Fruit fly (Drosophila melanogaster): Measurements from ENCODE around the gene SMC3.

SMC3 gene

dm6 chrX:16574114-16574513, 19.1 kb downstream of the SMC3 start:
- TF ChIP-seq CG1620 (GFP tag; optimal IDR thresholded peaks at IDR 0.05) = no peak
- TF ChIP-seq CG7045 (GFP tag; optimal IDR thresholded peaks at IDR 0.05) = no peak
- no peak for TF ChIP-seq CG11617 (GFP tag; optimal IDR thresholded peaks at IDR 0.05)
- no peak for TF ChIP-seq toe (GFP tag; optimal IDR thresholded peaks at IDR 0.05)
- no peak for TF ChIP-seq Hr96 (GFP tag; optimal IDR thresholded peaks at IDR 0.05)
- TF ChIP-seq CG7101 (tag; optimal IDR thresholded peaks at IDR 0.05) = no peak
- no peak for TF ChIP-seq Mnt (GFP tag; optimal IDR thresholded peaks at IDR 0.05)
- TF ChIP-seq Crg-1 (GFP tag; optimal IDR thresholded peaks at IDR 0.05) = no peak

dm6 chrX:16573659-16574058, 19.6 kb downstream of the SMC3 start:
- TF ChIP-seq kay (GFP tag; ENCODE audit: borderline replicate concordance) (no peak), CG12768 (GFP tag; optimal IDR thresholded peaks at IDR 0.05) (no peak), pad (GFP tag; optimal IDR thresholded peaks at IDR 0.05) (peak; percentile 14), Crg-1 (GFP tag; optimal IDR thresholded peaks at IDR 0.05) (peak; percentile 46), CG7101 (tag; optimal IDR thresholded peaks at IDR 0.05) (peak; percentile 59), CG33017 (tag; optimal IDR thresholded peaks at IDR 0.05) (no peak), ovo (GFP tag; optimal IDR thresholded peaks at IDR 0.05) (peak; percentile 50)

dm6 chrX:16570572-16571224, 22.5 kb downstream of the SMC3 start:
- TF ChIP-seq kay (GFP tag; ENCODE audit: borderline replicate concordance) (peak; percentile 72), CG7045 (GFP tag; optimal IDR thresholded peaks at IDR 0.05) (no peak)

- TF ChIP-seq kay (GFP tag; ENCODE audit: borderline replicate concordance) = peak; percentile 39
- TF ChIP-seq ovo (GFP tag; optimal IDR thresholded peaks at IDR 0.05) = no peak
Measured at dm6 chrX:16565377-16565776, 27.9 kb downstream of the SMC3 start.

- TF ChIP-seq kay (GFP tag; ENCODE audit: borderline replicate concordance) (no peak), CG7045 (GFP tag; optimal IDR thresholded peaks at IDR 0.05) (no peak), CG11617 (GFP tag; optimal IDR thresholded peaks at IDR 0.05) (no peak), cic (GFP tag; optimal IDR thresholded peaks at IDR 0.05) (no peak), Clk (GFP tag; optimal IDR thresholded peaks at IDR 0.05) (no peak), bab1 (GFP tag; optimal IDR thresholded peaks at IDR 0.05) (no peak), CG33017 (tag; optimal IDR thresholded peaks at IDR 0.05) (no peak), ovo (GFP tag; optimal IDR thresholded peaks at IDR 0.05) (no peak), CG12768 (GFP tag; optimal IDR thresholded peaks at IDR 0.05) (no peak), Mnt (GFP tag; optimal IDR thresholded peaks at IDR 0.05) (no peak), cnc (optimal IDR thresholded peaks at IDR 0.05) (no peak), CG14711 (tag; optimal IDR thresholded peaks at IDR 0.05) (no peak), toe (GFP tag; optimal IDR thresholded peaks at IDR 0.05) (no peak), Hr96 (GFP tag; optimal IDR thresholded peaks at IDR 0.05) (no peak), CG5204 (GFP tag; optimal IDR thresholded peaks at IDR 0.05) (no peak), CG1620 (GFP tag; optimal IDR thresholded peaks at IDR 0.05) (no peak), CG7101 (tag; optimal IDR thresholded peaks at IDR 0.05) (no peak), tj (GFP tag; optimal IDR thresholded peaks at IDR 0.05) (no peak)
Measured at dm6 chrX:16562259-16562658, 31.0 kb downstream of the SMC3 start.

dm6 chrX:16559514-16560510, 33.4 kb downstream of the SMC3 start, which contains the start of gene Pp2B-14D:
Gene Pp2B-14D (minus strand): TSS chrX:16560016.
- TF ChIP-seq pad (GFP tag; optimal IDR thresholded peaks at IDR 0.05) = peak; percentile 28
- TF ChIP-seq Mnt (GFP tag; optimal IDR thresholded peaks at IDR 0.05) = no peak
- no peak for TF ChIP-seq kay (GFP tag; ENCODE audit: borderline replicate concordance)
- no peak for TF ChIP-seq Hr96 (GFP tag; optimal IDR thresholded peaks at IDR 0.05)
- TF ChIP-seq toe (GFP tag; optimal IDR thresholded peaks at IDR 0.05) = no peak
- no peak for TF ChIP-seq cnc (optimal IDR thresholded peaks at IDR 0.05)
- TF ChIP-seq CG7045 (GFP tag; optimal IDR thresholded peaks at IDR 0.05) = no peak
- TF ChIP-seq tj (GFP tag; optimal IDR thresholded peaks at IDR 0.05) = peak; percentile 82
- peak; percentile 52 for TF ChIP-seq bab1 (GFP tag; optimal IDR thresholded peaks at IDR 0.05)
- TF ChIP-seq ovo (GFP tag; optimal IDR thresholded peaks at IDR 0.05) = no peak
- peak; percentile 42 for TF ChIP-seq Crg-1 (GFP tag; optimal IDR thresholded peaks at IDR 0.05)
- TF ChIP-seq Clk (GFP tag; optimal IDR thresholded peaks at IDR 0.05) = no peak
- TF ChIP-seq cic (GFP tag; optimal IDR thresholded peaks at IDR 0.05) = peak; percentile 47
- no peak for TF ChIP-seq CG33017 (tag; optimal IDR thresholded peaks at IDR 0.05)
- peak; percentile 12 for TF ChIP-seq CG1620 (GFP tag; optimal IDR thresholded peaks at IDR 0.05)
- peak; percentile 3 for TF ChIP-seq CG12768 (GFP tag; optimal IDR thresholded peaks at IDR 0.05)
- TF ChIP-seq CG14711 (tag; optimal IDR thresholded peaks at IDR 0.05) = peak; percentile 11
- no peak for TF ChIP-seq CG5204 (GFP tag; optimal IDR thresholded peaks at IDR 0.05)
- peak; percentile 58 for TF ChIP-seq CG7101 (tag; optimal IDR thresholded peaks at IDR 0.05)
- TF ChIP-seq CG11617 (GFP tag; optimal IDR thresholded peaks at IDR 0.05) = peak; percentile 58
